Worm (Caenorhabditis elegans): ENCODE results near the gene ZK353.3.

The ZK353.3 gene

DNA sequence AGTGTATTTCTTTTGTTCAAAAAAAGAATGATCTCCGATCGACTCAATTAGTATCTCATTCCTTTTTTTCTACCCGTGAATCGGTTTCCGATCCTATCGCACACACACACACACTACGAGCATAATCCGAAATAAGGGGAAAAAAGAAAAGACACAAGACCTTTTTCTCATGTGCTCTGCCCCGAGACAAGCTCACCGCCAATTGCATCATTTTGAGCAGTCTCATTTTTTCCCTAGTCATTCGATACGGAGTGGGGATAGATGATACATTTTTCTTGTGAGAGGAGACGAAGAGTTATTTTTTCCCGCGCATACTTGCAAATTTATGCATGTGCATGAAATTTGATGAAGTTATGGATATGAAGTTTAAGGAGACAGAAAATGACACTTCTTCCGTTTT lies 3.5 kb upstream of the ZK353.3 start:
- no peak for TF ChIP-seq unc-62 (GFP tag; optimal IDR thresholded peaks at IDR 0.05)

DNA sequence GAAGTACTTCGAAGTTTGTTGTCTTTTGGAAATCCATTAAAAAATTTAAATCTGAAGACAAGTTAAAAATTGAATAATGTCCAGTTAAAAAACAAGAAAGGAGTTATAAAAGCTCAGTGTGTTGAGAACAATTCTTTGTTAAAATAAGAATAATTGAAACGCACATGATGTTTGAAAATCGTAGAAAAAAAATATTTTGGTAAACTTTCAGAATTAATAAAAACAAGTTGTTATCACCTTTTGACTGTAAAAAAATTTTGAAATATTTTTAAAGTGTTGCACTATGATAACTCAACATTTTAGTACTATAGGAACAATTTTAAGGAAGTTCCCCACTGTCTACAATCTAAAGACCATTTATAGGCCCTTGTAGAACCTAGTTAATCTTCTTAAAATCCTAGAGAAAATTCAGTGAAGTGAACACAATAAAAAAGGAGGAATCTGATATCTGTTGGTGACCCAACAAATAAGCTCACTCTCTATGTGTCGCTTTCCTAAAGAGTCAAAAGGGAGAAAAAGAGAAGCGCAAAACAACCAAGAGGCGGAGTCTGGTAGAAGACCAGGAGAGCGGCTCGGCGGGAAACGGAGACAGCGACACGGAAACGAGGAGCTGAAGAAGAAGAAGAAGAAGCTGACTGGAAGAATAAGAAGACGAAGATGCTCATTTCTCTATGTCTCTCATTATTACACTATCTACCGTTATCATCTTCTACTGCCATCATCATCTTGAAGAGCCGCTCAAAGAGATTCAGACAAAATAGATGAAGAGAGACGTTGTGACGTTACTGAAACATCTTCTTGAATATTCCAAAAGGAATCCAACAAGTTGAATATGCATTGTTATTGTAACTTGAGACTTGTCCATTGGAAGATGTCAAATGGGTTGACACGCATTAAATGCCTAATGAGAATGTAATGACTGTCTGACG lies 1.1 kb upstream of the ZK353.3 start, which contains the start of gene ZK353.10:
Gene ZK353.10 (minus strand): TSS at position 51 of the 929 bp plus-strand sequence.
- no peak for TF ChIP-seq unc-62 (GFP tag; optimal IDR thresholded peaks at IDR 0.05)

DNA sequence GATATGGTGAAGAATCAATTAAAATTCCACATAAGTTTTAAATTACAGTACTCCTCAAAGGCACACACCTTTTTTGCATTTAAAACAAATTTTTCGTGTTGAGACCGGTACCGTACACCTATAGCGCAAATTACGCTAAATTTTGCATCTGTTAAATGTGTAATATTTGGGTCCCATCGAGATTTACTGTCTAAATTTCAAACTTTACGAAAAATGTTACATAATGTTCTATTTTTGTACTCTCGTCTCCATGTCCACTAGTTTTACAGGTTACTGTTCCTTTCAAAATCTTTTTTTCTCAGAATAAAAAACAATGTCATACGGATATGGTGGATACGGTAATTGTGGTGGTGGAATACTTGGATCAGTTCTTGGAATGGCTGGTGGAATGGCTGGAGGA lies 2.6 kb downstream of the ZK353.3 start, which contains the start of gene ZK353.2:
Gene ZK353.2 (plus strand): TSS at position 301 of the 400 bp plus-strand sequence.
- no peak for TF ChIP-seq unc-62 (GFP tag; optimal IDR thresholded peaks at IDR 0.05)

DNA sequence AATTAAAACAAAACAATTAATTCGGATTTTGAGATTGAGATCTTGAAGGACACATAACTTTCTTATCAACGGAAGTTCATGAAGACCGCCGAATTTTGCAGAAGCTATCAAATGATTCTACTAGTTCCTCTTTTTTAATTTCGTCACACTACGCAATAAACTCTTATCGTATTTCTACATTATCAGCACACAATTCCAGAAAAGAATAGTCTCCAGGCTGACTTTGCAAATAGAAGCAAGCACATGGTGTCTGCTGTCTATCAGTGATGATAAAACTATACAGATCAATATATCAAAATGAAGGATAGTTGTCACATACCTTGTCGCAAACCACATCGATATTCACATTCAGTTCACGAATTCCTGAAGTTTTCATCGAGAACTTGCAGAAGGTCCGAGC lies 4.7 kb downstream of the ZK353.3 start:
- TF ChIP-seq unc-62 (GFP tag; optimal IDR thresholded peaks at IDR 0.05), result no peak

DNA sequence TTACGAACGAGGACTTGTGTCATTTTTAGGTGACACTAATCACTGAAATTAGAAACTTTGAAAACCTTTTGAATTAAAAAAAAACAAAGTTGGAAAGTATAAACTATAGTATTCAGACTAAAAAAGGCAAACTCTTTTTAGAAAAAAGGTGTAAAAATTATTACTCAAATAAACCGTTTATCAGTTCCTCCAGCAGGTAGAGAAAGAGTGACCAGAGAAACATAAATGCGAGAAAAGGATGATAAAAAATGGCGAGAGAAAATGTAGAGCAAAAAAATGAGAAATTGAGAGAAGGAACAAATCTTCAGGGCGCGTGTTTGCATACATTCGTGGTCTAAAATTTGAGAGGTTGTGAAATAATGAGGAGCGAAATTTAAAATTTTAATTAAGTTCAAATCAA lies 6.1 kb downstream of the ZK353.3 start, which contains the start of gene lap-1:
Gene lap-1 (minus strand): TSS at position 42 of the 400 bp plus-strand sequence.
- no peak for TF ChIP-seq unc-62 (GFP tag; optimal IDR thresholded peaks at IDR 0.05)

DNA sequence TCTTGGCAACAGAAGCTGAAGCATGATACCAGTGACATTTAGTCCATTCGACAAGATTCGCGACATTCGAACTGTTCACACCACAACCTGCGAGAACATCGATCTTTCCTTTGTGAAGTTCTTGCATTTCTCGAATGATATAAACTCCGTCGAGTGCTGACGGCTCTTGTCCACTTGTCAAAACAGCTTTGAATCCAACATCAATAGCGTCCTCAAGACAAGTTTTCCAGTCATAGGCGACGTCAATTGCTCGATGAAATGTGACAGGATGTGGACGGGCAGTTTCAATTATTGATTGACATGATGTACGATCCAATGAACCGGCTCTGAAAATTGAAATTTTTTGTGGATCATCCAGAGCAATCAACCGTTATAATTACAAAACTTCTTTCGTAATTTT lies 6.8 kb downstream of the ZK353.3 start:
- TF ChIP-seq unc-62 (GFP tag; optimal IDR thresholded peaks at IDR 0.05), result no peak

DNA sequence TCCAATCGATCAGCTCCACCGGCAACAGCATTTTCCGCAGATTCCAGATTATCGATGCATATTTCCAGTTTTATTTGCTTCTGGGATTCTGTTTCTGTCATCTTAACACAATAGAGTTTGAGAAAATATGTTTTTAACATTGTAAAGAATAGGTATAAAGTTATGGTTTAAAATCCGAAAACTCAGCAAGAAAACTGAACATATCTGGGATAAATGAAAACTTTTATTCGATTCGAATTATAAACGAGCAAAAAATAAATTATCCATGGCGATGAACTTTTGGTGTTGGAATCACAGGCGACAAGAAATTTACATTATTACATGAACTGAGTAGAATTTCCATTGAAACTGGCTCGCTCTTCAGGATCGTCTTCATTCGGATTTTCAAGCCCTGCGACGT lies 7.7 kb downstream of the ZK353.3 start, which contains the start of gene cutc-1:
Gene cutc-1 (minus strand): TSS at position 101 of the 400 bp plus-strand sequence.
- no peak for TF ChIP-seq unc-62 (GFP tag; optimal IDR thresholded peaks at IDR 0.05)

DNA sequence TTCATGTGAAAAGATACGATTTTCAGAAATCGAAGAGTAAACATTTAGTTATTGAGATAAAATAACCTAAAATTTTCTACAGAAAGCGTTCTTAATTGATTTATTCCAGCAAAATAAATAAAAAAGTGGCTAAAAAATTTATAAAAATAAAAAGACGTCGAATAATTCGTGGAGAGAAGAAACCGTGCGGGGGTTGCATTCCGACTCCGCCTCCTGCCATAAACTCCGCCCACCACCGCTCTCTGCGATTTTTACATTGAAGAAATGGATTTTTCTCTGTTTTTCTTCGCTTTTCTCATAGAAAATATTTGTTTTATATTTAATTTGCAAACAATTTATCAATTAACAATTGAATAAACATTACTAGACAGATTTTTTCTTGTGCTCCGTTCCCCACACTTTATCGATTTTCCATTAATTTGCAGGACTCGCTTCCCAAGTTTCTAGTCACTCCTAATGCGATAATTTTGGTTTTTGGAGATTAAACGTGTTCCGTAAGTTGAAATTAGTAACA lies 9.7 kb downstream of the ZK353.3 start, which contains the start of the genes ubxn-4 and cyy-1:
Gene ubxn-4 (minus strand): TSS at position 114 of the 514 bp plus-strand sequence.
Gene cyy-1 (plus strand): TSS at position 426 of the 514 bp plus-strand sequence.
- no peak for TF ChIP-seq unc-62 (GFP tag; optimal IDR thresholded peaks at IDR 0.05)

DNA sequence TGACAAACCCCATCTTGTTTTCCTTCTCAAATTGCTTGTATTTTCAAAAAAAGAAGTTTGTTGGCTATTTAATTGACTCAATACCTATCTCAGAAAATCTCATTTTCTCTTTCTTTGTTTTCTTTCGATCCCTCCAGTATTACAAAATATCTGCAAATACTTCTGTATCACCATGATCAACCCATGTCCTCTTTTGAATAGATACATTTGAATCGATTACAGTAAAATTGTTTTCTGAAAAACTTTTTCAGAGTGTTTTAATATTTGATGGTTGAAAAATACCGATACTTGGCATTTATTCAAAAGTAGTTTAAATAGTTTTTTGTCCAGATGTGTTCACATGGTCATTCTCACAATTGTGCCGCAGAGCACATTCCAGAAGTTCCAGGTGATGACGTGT lies 13.4 kb downstream of the ZK353.3 start, which contains the start of gene ZK353.9:
Gene ZK353.9 (plus strand): TSS at position 331 of the 400 bp plus-strand sequence.
- no peak for TF ChIP-seq unc-62 (GFP tag; optimal IDR thresholded peaks at IDR 0.05)

DNA sequence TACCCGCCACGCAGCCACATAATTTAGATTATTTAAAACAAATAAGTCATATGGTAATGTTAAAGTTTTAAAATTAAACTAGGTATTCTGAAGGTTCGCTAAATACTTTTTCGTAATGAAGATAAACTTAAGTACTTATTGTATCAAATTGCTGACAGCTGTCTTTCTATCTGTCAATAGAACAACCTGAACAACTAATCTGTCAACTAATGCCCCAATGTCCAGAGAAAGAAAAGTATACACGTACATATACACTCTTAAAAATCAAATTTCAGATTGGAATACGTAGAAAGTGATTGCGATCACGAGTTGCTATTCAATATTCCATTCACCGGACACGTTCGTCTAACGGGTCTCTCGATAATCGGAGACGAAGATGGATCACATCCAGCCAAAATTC lies 15.0 kb downstream of the ZK353.3 start:
- TF ChIP-seq unc-62 (GFP tag; optimal IDR thresholded peaks at IDR 0.05), result no peak

DNA sequence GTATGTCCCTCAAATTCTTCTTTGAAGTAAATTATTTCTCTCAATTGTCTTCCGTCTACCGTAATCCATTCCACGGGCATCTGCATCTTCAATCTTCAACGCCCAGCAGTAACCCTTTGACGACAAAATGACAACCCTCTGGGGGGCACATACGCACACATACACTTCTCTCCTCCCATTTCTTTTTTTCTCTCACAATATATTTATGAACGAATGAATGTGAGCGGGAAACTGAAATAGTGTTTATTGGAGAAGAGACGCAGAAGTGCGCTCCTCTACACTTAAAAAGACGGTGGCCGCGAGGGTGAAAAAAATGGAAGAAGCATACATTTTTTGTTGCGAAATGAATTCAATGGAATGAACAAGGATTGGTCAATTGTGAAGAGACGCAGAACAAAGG lies 16.2 kb downstream of the ZK353.3 start:
- TF ChIP-seq unc-62 (GFP tag; optimal IDR thresholded peaks at IDR 0.05), result no peak

DNA sequence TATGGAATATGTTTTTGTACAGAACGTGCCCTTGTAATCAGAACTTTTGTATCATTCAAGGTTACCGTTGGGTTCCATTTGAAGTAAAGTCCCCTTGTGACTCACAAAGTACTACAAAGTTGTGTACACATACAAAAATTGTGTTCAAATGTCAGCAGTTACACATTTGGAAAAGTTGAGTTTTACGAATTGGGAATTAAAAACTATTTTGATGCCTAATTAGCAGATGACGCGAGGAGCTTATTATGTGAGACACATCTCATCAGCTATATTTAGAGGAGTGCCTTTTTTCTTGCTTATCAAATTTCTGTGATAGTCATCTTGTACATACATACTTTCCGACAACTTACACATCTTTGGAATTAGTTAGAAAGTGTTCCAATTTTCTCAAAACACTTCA lies 17.7 kb downstream of the ZK353.3 start:
- TF ChIP-seq unc-62 (GFP tag; optimal IDR thresholded peaks at IDR 0.05), result no peak

DNA sequence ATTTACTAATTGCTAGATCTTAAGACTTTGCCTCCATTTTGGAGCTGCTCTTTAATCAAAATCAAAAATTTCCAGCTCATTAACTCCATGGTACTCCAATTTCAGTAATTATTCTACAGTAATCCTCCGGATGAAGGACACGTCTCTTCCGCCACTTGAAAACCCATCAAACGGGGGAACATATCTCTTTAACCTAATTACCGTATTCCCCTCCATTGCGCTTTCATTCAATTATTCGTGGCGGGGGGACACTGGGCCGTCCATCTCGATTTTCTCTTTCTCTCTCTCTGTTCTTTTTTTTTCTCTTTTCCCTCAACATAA lies 21.0 kb downstream of the ZK353.3 start:
- TF ChIP-seq unc-62 (GFP tag; optimal IDR thresholded peaks at IDR 0.05), result no peak

DNA sequence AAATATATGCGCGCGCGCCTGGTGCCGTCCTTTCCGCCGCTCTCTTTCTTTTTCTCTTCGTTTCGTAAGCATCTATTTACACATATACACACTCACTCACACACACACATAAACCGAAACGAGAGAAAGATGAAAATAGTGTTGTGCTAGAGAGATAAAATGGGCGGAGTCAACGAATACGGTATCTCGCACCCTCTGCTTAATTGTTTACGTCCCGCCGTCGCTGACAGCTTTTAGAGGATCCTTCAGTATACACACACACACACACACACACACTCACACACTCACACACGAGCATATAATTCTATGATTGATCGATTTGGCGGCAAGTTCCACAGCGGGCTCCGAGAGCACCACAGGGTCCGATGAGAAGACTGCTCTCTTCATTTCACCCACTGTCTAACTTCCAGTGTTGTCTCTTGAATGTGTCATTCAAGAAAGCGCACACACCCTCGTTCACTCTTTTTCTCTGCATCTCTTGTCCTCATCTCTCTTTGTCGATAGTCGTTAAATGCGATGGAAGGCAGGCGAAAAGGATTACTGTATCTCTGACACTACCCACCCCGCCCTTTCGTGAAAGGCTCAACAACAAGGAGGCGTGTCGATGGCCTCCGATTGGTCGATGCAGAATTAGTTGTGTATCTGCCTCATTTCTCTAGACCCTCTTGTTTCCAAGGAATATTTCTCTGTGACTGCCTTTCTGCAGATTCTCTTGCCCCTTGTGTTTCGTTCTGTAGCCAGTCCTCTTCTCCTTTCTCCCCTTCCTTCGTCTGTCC lies 21.6 kb downstream of the ZK353.3 start:
- TF ChIP-seq unc-62 (GFP tag; optimal IDR thresholded peaks at IDR 0.05), result no peak

DNA sequence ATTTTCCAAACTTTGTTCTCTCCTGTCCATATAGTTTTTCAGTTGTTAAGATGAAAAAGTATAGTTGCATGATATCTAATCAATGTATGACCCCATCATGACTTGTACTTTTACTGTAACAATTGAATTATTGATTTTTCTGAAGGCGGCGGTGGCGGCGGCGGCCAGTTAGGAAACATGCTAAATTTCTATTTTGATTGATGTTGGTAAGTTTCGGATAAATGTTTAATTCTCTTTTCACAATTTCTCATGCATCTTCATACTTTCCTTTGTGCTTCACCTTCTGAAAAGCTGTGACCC lies 22.1 kb downstream of the ZK353.3 start, which contains the start of gene sor-1:
Gene sor-1 (plus strand): TSS at position 201 of the 300 bp plus-strand sequence.
- no peak for TF ChIP-seq unc-62 (GFP tag; optimal IDR thresholded peaks at IDR 0.05)

DNA sequence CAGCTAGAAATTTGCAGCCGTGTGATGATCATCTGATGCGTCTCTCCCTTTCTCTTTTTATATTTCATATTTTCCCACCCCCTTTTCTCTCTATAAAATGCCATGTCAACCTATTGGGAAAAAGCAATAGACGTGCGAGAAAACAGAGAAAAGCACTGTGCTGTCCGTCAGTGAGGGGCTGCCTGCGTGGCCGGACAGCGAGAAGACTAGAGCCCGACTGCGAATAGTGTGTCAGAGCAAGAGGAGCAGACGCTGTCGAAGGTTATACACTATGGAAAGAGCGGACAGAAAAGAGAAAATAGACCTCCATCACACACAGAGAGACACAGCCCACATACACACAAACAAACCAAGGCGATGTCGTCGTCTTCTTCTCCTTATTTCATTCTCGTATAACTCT lies 29.3 kb downstream of the ZK353.3 start:
- TF ChIP-seq unc-62 (GFP tag; optimal IDR thresholded peaks at IDR 0.05), result no peak

All from whole organism, dauer.